Fruit fly (Drosophila melanogaster): ENCODE results near the gene ND-23.

DNA sequence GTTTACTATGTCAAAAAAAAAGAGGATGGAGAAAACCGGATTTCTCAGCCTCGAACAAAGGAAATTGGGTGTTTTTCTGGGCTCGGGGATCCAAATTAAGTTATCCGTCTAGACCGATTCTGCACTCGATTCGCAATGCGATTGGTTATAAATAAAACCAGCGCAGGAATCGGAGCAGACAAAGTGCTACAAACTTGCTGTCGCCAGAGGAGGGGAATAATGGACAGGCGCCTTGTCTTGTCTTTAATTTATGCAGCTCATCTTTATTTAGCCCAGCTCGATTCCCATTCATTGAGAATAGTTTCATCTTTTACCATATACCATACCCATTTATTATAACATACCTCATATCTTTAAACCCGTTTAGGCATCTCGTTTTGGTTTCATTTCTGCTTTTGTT, 32.2 kb downstream of the ND-23 start:
- TF ChIP-seq CG8478 (optimal IDR thresholded peaks at IDR 0.05): no peak
- TF ChIP-seq CTCF (optimal IDR thresholded peaks at IDR 0.05): no peak

Measured in S2 (cell line).